Worm (Caenorhabditis elegans) whole organism, late embryonic: ENCODE data around the gene pal-1.

Experiments used
- ceh-30 ChIP-seq: fragments of 150-350 bp; optimal IDR thresholded peaks from 2 replicates; lab custom pipeline; 2014; ENCODE audit warnings: missing biosample characterization, missing genetic modification characterization
- fax-1 ChIP-seq: sonication (generic microtip); optimal IDR thresholded peaks from 2 replicates; lab custom pipeline; 2016; ENCODE audit warnings: missing genotype, missing genetic modification characterization, missing compliant biosample characterization
- lim-6 ChIP-seq: sonication (generic microtip); optimal IDR thresholded peaks from 2 replicates; lab custom pipeline; 2016; ENCODE audit warnings: missing genetic modification characterization, missing compliant biosample characterization
- lin-11 ChIP-seq: fragments of 200-800 bp; sonication (Bioruptor generic); optimal IDR thresholded peaks from 2 replicates; lab custom pipeline; 2018; ENCODE audit warnings: mild to moderate bottlenecking, missing genetic modification characterization, missing compliant biosample characterization
- nhr-11 ChIP-seq: fragments of 150-350 bp; optimal IDR thresholded peaks from 2 replicates; lab custom pipeline; 2014; ENCODE audit warnings: missing biosample characterization, missing genetic modification characterization
- npax-4 ChIP-seq: sonication (generic microtip); optimal IDR thresholded peaks from 2 replicates; lab custom pipeline; 2016; ENCODE audit warnings: missing genetic modification characterization, missing compliant biosample characterization
- pha-4 ChIP-seq: fragments of 150-350 bp; optimal IDR thresholded peaks from 2 replicates; lab custom pipeline; 2018; ENCODE audit warnings: missing biosample characterization, missing genetic modification reagents, missing genetic modification characterization
- rnt-1 ChIP-seq: sonication (generic microtip); optimal IDR thresholded peaks from 2 replicates; lab custom pipeline; 2016; ENCODE audit warnings: missing genetic modification characterization, missing compliant biosample characterization

DNA sequence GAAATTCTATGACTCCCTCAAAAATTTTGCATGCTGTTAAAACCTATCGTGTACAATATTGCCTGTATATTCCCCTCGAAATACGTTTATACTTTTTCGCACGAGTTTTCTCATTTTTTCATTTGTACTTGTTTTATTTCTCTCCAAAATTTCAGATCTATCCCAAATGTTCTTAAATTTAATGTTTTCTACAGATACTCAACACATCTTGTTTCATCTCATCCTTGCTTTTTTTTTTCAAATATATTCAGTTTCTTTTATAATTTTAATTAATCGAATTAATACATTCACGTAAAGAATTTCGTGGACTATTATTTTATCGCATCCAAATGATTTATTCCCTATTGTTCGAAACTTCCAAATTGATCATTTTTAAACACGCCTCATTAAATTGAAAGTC lies 45.5 kb upstream of the pal-1 start, which contains the start of gene C35D10.8:
- TF ChIP-seq rnt-1 (tag; lab: Kevin White, UChicago) (no peak), lin-11 (tag; lab: Kevin White, UChicago) (no peak), lim-6 (no peak), pha-4 (no peak), ceh-30 (no peak), nhr-11 (tag; lab: Kevin White, UChicago) (no peak), fax-1 (tag; lab: Kevin White, UChicago) (no peak), npax-4 (tag; lab: Kevin White, UChicago) (no peak)
